Worm (Caenorhabditis elegans): ENCODE results near the gene R07E4.3.

R07E4.3 gene

DNA sequence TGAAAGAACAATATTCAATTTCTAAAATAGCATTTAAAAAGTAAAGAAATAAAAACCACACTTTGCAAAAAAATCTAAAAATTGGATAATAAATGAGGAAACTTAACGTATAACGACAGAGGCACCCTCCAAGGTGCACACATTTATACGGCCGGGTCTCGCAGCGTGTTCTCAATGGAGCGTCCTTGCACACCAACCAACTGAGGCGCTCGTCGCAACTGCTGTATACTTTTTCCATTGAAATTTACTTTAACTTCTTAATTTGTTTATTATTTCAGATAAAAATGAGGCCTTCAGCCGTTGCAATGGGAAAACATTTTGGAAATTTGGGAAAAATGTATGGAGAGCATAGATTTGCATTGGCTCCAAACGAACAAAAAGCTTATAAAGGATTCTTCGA lies at the start of gene R07E4.3, which contains the start of gene R07E4.5:
TSS of gene R07E4.3 (plus strand) at position 285 of the 400 bp plus-strand sequence.
TSS of gene R07E4.5 (minus strand) at position 1 of the 400 bp plus-strand sequence.
- TF ChIP-seq scrt-1 (GFP tag; IDR thresholded peaks at IDR 0.05) (no peak), F13C5.2 (tag; optimal IDR thresholded peaks at IDR 0.05) (peak; percentile 69), ama-1 (optimal IDR thresholded peaks at IDR 0.05) (no peak), B0310.2 (tag; optimal IDR thresholded peaks at IDR 0.05) (no peak), flt-1 (GFP tag; IDR thresholded peaks at IDR 0.05) (no peak), pes-1 (GFP tag; IDR thresholded peaks at IDR 0.05) (0 out of 2 replicates have a peak, but pooled peaks have one; percentile 42)

DNA sequence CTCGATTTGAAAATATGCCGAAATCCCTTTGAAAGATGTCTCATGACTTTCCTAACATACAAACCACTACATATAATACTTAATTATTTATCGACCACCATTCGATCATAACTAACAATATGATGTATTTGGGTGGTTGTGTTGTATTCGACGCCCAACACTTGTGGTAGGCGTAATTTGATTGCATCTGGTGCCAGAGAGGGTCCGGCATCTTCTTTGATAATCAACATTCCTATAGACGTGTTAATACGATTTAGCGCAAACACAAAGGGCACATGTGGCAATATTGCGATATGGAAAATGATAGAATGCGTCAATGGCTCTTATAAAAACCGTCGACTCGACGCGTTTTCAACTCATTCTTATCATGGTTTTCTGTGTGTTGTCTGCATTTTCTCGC lies 49.4 kb upstream of the R07E4.3 start:
- TF ChIP-seq hnd-1 (tag; optimal IDR thresholded peaks at IDR 0.05) (no peak), pes-1 (GFP tag; IDR thresholded peaks at IDR 0.05) (no peak), ceh-36 (tag; optimal IDR thresholded peaks at IDR 0.05) (no peak), tbx-11 (GFP tag; IDR thresholded peaks at IDR 0.05) (no peak), tbx-37 (GFP tag; conservative IDR thresholded peaks at IDR 0.05) (no peak), ama-1 (optimal IDR thresholded peaks at IDR 0.05) (no peak), ceh-13 (GFP tag; optimal IDR thresholded peaks at IDR 0.05) (no peak), F13C5.2 (tag; optimal IDR thresholded peaks at IDR 0.05) (no peak), sea-1 (GFP tag; conservative IDR thresholded peaks at IDR 0.05) (no peak), hmbx-1 (tag; optimal IDR thresholded peaks at IDR 0.05) (no peak), tra-4 (tag; optimal IDR thresholded peaks at IDR 0.05) (no peak), B0310.2 (tag; optimal IDR thresholded peaks at IDR 0.05) (no peak), ets-7 (tag; optimal IDR thresholded peaks at IDR 0.05) (no peak), hmg-4 (GFP tag; optimal IDR thresholded peaks at IDR 0.05) (no peak), flt-1 (GFP tag; IDR thresholded peaks at IDR 0.05) (no peak), scrt-1 (GFP tag; IDR thresholded peaks at IDR 0.05) (no peak), aly-1 (tag; optimal IDR thresholded peaks at IDR 0.05) (no peak)

DNA sequence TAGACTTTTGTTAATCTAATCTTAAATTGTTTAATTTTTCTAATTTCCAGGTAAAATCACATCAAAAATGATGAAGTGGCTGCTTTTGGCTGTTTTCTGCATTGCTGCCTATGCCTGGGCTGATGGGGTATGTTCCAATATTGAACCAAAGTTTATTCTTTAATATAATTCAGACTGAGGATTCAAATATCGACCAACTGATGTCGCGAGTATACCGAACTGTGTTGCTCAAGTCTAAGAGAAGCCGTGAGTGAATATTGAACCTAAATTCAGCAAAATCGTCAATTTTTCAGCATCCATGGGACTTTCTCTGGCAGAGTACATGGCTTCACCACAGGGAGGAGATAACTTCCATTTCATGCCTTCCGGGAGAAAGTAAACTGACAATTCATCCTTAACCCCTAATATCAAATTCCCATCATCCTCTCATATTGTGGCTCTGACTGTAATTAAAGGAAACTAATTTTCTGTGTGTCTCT lies 48.6 kb upstream of the R07E4.3 start, which contains the start of gene nlp-49:
TSS of gene nlp-49 (plus strand) at position 51 of the 479 bp plus-strand sequence.
- no peak for TF ChIP-seq sea-1 (GFP tag; conservative IDR thresholded peaks at IDR 0.05)
- TF ChIP-seq ceh-36 (tag; optimal IDR thresholded peaks at IDR 0.05) = no peak
- no peak for TF ChIP-seq hnd-1 (tag; optimal IDR thresholded peaks at IDR 0.05)
- no peak for TF ChIP-seq aly-1 (tag; optimal IDR thresholded peaks at IDR 0.05)
- TF ChIP-seq B0310.2 (tag; optimal IDR thresholded peaks at IDR 0.05) = no peak
- TF ChIP-seq hmbx-1 (tag; optimal IDR thresholded peaks at IDR 0.05) = no peak
- TF ChIP-seq hmg-4 (GFP tag; optimal IDR thresholded peaks at IDR 0.05) = no peak
- no peak for TF ChIP-seq flt-1 (GFP tag; IDR thresholded peaks at IDR 0.05)
- TF ChIP-seq tra-4 (tag; optimal IDR thresholded peaks at IDR 0.05) = no peak

DNA sequence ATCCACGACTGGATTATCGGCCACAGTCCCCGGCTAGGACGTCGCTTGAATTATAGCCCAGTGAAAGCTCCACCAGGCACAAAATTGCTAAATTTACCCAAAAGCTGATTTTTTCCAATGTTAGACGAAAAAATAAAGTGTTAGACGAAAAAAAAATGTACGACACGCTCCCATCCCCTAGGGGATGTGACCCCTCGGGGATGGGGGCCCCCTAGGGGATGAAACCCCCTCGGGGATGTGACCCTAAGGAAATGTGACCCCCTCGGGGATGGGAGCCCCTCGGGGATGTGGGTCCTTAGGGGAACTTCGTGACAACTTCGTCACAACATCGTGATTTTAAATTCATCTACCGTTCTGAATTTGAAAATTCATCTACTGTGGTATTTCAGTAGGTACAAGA lies 47.5 kb upstream of the R07E4.3 start:
- TF ChIP-seq aly-1 (tag; optimal IDR thresholded peaks at IDR 0.05) (no peak), flt-1 (GFP tag; IDR thresholded peaks at IDR 0.05) (no peak), pes-1 (GFP tag; IDR thresholded peaks at IDR 0.05) (no peak), F13C5.2 (tag; optimal IDR thresholded peaks at IDR 0.05) (no peak), ets-7 (tag; optimal IDR thresholded peaks at IDR 0.05) (no peak), hmg-4 (GFP tag; optimal IDR thresholded peaks at IDR 0.05) (no peak), scrt-1 (GFP tag; IDR thresholded peaks at IDR 0.05) (no peak), tra-4 (tag; optimal IDR thresholded peaks at IDR 0.05) (no peak), tbx-37 (GFP tag; conservative IDR thresholded peaks at IDR 0.05) (no peak; the same call in 1 of the 2 replicates), ama-1 (optimal IDR thresholded peaks at IDR 0.05) (no peak)

DNA sequence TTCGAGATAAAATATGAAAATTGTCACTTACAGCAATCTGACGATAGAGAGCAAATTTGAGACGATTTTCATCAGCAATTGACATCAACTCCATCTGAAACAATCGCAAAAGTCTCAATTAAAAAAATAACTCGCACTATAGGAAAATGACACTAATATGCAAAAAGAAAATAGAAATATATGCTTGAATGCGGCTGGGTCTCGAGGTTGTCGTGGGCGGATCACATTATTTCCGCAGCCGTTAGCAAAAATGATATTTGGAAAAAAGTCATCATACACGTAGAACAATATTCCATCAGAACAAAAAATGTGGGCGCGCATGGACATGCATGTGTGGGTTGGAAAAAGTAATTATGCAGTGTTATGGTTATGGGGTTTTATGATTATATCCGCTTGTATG lies 36.0 kb upstream of the R07E4.3 start, which contains the start of gene Y23B4A.1:
TSS of gene Y23B4A.1 (minus strand) at position 101 of the 400 bp plus-strand sequence.
- TF ChIP-seq aly-1 (tag; optimal IDR thresholded peaks at IDR 0.05) (no peak), hmg-4 (GFP tag; optimal IDR thresholded peaks at IDR 0.05) (no peak), hmbx-1 (tag; optimal IDR thresholded peaks at IDR 0.05) (no peak), scrt-1 (GFP tag; IDR thresholded peaks at IDR 0.05) (no peak), flt-1 (GFP tag; IDR thresholded peaks at IDR 0.05) (no peak), sea-1 (GFP tag; conservative IDR thresholded peaks at IDR 0.05) (no peak), ets-7 (tag; optimal IDR thresholded peaks at IDR 0.05) (no peak), hnd-1 (tag; optimal IDR thresholded peaks at IDR 0.05) (no peak), ceh-13 (GFP tag; optimal IDR thresholded peaks at IDR 0.05) (no peak), tbx-37 (GFP tag; conservative IDR thresholded peaks at IDR 0.05) (no peak), pes-1 (GFP tag; IDR thresholded peaks at IDR 0.05) (no peak), ama-1 (optimal IDR thresholded peaks at IDR 0.05) (no peak), F13C5.2 (tag; optimal IDR thresholded peaks at IDR 0.05) (no peak), tra-4 (tag; optimal IDR thresholded peaks at IDR 0.05) (no peak), B0310.2 (tag; optimal IDR thresholded peaks at IDR 0.05) (no peak), ceh-36 (tag; optimal IDR thresholded peaks at IDR 0.05) (no peak), tbx-11 (GFP tag; IDR thresholded peaks at IDR 0.05) (no peak)

DNA sequence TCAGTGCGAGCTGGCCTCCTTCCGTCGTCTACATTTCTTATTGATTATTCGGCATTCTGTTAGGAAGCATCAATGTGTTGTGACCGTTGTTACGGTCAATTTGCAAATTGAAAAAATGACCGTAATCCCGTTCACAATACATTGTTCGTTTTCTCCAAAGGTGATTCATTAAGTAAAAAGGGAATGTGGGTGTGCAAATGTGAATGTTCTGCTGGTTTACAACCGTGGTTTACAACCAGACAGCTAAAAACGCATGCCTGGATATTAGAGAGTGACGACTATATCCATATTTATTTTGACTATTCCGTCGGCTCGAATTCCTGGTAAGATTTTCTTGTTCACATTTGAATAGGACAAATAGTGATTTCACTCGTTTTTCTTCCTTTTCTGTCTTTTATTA lies 34.2 kb upstream of the R07E4.3 start, which contains the start of gene capa-1:
TSS of gene capa-1 (plus strand) at position 301 of the 400 bp plus-strand sequence.
- TF ChIP-seq pes-1 (GFP tag; IDR thresholded peaks at IDR 0.05) (no peak), B0310.2 (tag; optimal IDR thresholded peaks at IDR 0.05) (no peak), ama-1 (optimal IDR thresholded peaks at IDR 0.05) (no peak), sea-1 (GFP tag; conservative IDR thresholded peaks at IDR 0.05) (no peak), F13C5.2 (tag; optimal IDR thresholded peaks at IDR 0.05) (no peak), tbx-37 (GFP tag; conservative IDR thresholded peaks at IDR 0.05) (no peak)

DNA sequence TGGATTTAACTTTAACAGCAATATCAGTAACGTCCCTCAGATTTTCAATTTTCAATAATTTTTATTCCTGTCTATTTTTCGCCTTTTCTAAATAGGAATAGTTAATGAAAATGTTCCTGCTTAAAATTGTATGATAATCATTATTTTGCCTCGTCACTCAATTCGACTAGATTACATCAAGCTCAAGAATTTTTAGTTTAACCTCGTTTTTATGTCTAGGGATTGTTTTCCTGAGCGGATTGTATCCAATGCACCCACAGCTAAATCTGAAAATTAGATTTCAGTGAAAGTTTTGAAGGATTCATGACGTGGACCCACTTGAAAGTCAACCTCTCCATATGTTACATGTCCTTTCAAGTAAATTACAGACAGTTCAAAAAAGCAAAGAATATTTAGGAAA lies 29.6 kb upstream of the R07E4.3 start:
- no peak for TF ChIP-seq scrt-1 (GFP tag; IDR thresholded peaks at IDR 0.05)

DNA sequence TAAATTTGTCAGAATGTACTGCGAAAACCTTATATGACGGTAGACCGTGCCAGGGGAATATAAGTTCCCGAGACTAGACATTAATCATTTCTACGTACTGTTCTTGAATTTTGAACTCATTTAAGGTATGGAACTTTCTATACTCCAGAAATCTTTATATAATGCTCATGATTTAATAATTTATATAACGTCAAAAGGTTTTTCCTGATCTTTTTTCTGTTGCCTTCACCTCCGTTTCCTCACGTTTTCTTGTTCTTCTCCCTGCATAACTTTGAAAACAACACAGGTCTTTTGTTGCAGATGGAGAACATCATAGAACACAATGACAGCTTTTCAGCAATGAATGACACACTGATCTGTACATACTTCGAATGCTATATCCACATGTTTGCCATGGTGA lies 22.4 kb upstream of the R07E4.3 start, which contains the start of gene egl-6:
TSS of gene egl-6 (plus strand) at position 301 of the 400 bp plus-strand sequence.
- no peak for TF ChIP-seq pes-1 (GFP tag; IDR thresholded peaks at IDR 0.05)

Measured in whole organism, early embryonic.